Fruit fly (Drosophila melanogaster): Measurements from ENCODE around the gene RpS5a.

The RpS5a gene

dm6 chrX:17181264-17182198 is 33.5 kb upstream of the RpS5a start (continued):
- peak; percentile 30 for TF ChIP-seq Met (GFP tag; optimal IDR thresholded peaks at IDR 0.05)
- TF ChIP-seq Sox14 (GFP tag; optimal IDR thresholded peaks at IDR 0.05): no peak
- no peak for TF ChIP-seq dsx (GFP tag; optimal IDR thresholded peaks at IDR 0.05; ENCODE audit: poor library complexity, severe bottlenecking)
- TF ChIP-seq CG15336 (GFP tag; IDR thresholded peaks at IDR 0.05): peak; percentile 52; the same call in 1 of the 2 replicates
- no peak for TF ChIP-seq Hr39 (GFP tag; optimal IDR thresholded peaks at IDR 0.05)
- peak; percentile 25 for TF ChIP-seq CG34406 (GFP tag; optimal IDR thresholded peaks at IDR 0.05)
- TF ChIP-seq cyc (GFP tag; optimal IDR thresholded peaks at IDR 0.05): peak; percentile 19
- TF ChIP-seq CG6854 (GFP tag; optimal IDR thresholded peaks at IDR 0.05): no peak
- TF ChIP-seq net (GFP tag; optimal IDR thresholded peaks at IDR 0.05): peak; percentile 12
- no peak for TF ChIP-seq CG6276 (GFP tag; optimal IDR thresholded peaks at IDR 0.05)
- peak; percentile 46 for TF ChIP-seq Blimp-1 (GFP tag; optimal IDR thresholded peaks at IDR 0.05)
- TF ChIP-seq CG8119 (GFP tag; IDR thresholded peaks at IDR 0.05): peak; percentile 50; the same call in 2 of the 3 replicates

- TF ChIP-seq CG6163 (GFP tag; IDR thresholded peaks at IDR 0.05) (no peak), Smox (GFP tag; optimal IDR thresholded peaks at IDR 0.05) (no peak), fkh (GFP tag; optimal IDR thresholded peaks at IDR 0.05) (no peak), CG11294 (GFP tag; IDR thresholded peaks at IDR 0.05) (no peak), CG3919 (GFP tag; optimal IDR thresholded peaks at IDR 0.05) (no peak), CG32006 (GFP tag; optimal IDR thresholded peaks at IDR 0.05) (no peak), CG11902 (GFP tag; optimal IDR thresholded peaks at IDR 0.05) (no peak), CG7368 (GFP tag; optimal IDR thresholded peaks at IDR 0.05) (no peak), CG8119 (GFP tag; IDR thresholded peaks at IDR 0.05) (no peak), OdsH (GFP tag; optimal IDR thresholded peaks at IDR 0.05) (no peak), CG10631 (GFP tag; optimal IDR thresholded peaks at IDR 0.05) (no peak), Ets21C (GFP tag; optimal IDR thresholded peaks at IDR 0.05) (no peak), Eip78C (GFP tag) (no peak), CG6808 (GFP tag; optimal IDR thresholded peaks at IDR 0.05) (no peak), Sox102F (GFP tag; optimal IDR thresholded peaks at IDR 0.05) (no peak), dac (GFP tag; optimal IDR thresholded peaks at IDR 0.05) (no peak)
Measured at dm6 chrX:17180523-17180922, 32.5 kb upstream of the RpS5a start.

- TF ChIP-seq CG6163 (GFP tag; IDR thresholded peaks at IDR 0.05) (peak; percentile 99), CG4318 (GFP tag; optimal IDR thresholded peaks at IDR 0.05) (peak; percentile 38), svp (GFP tag) (peak; percentile 100), eg (GFP tag; IDR thresholded peaks at IDR 0.05) (peak; percentile 99), CG3032 (tag; optimal IDR thresholded peaks at IDR 0.05) (peak; percentile 98), CG11762 (GFP tag; optimal IDR thresholded peaks at IDR 0.05; ENCODE audit: insufficient read depth) (peak; percentile 98), CG6276 (GFP tag; optimal IDR thresholded peaks at IDR 0.05) (peak; percentile 97), fd59A (GFP tag; optimal IDR thresholded peaks at IDR 0.05) (no peak), dsx (GFP tag; optimal IDR thresholded peaks at IDR 0.05; ENCODE audit: poor library complexity, severe bottlenecking) (peak; percentile 99), CG10631 (GFP tag; optimal IDR thresholded peaks at IDR 0.05) (peak; percentile 88), Sox102F (GFP tag; optimal IDR thresholded peaks at IDR 0.05) (no peak), CG6792 (GFP tag; optimal IDR thresholded peaks at IDR 0.05) (no peak), Smox (GFP tag; optimal IDR thresholded peaks at IDR 0.05) (no peak), CG32006 (GFP tag; optimal IDR thresholded peaks at IDR 0.05) (no peak), CG6808 (GFP tag; optimal IDR thresholded peaks at IDR 0.05) (peak; percentile 96), Eip75B (GFP tag; optimal IDR thresholded peaks at IDR 0.05) (peak; percentile 98), CG11902 (GFP tag; optimal IDR thresholded peaks at IDR 0.05) (peak; percentile 95), fkh (GFP tag; optimal IDR thresholded peaks at IDR 0.05) (peak; percentile 69), Hr39 (GFP tag; optimal IDR thresholded peaks at IDR 0.05) (no peak), salr (GFP tag; optimal IDR thresholded peaks at IDR 0.05) (peak; percentile 89 to 93), Sox14 (GFP tag; optimal IDR thresholded peaks at IDR 0.05) (peak; percentile 37), vri (GFP tag; optimal IDR thresholded peaks at IDR 0.05) (peak; percentile 31), Eip93F (GFP tag; optimal IDR thresholded peaks at IDR 0.05) (peak; percentile 96), OdsH (GFP tag; optimal IDR thresholded peaks at IDR 0.05) (peak; percentile 34), Gug (GFP tag; IDR thresholded peaks at IDR 0.05) (peak; percentile 99), CG34406 (GFP tag; optimal IDR thresholded peaks at IDR 0.05) (peak; percentile 85), Blimp-1 (GFP tag; optimal IDR thresholded peaks at IDR 0.05) (peak; percentile 92), CG8319 (GFP tag; optimal IDR thresholded peaks at IDR 0.05) (peak; percentile 97), dac (GFP tag; optimal IDR thresholded peaks at IDR 0.05) (no peak), Hr38 (GFP tag; optimal IDR thresholded peaks at IDR 0.05) (no peak), ss (GFP tag; optimal IDR thresholded peaks at IDR 0.05) (peak; percentile 98), achi (GFP tag; optimal IDR thresholded peaks at IDR 0.05) (peak; percentile 29)
Measured at dm6 chrX:17178484-17178921, 30.4 kb upstream of the RpS5a start.

Data from whole organism, prepupa.